Fruit fly (Drosophila melanogaster) Kc167 (cell line): ENCODE data around the gene CG43675.

Experiments used
- Myc ChIP-seq: fragments of >200 bp; optimal IDR thresholded peaks from 2 replicates; lab custom pipeline; 2017; ENCODE audit warnings: missing external identifiers
- Sin3A ChIP-seq: fragments of >200 bp; optimal IDR thresholded peaks from 2 replicates; lab custom pipeline; 2018; ENCODE audit warnings: missing external identifiers
- h ChIP-seq: fragments of >200 bp; optimal IDR thresholded peaks from 3 replicates; lab custom pipeline; 2018; ENCODE audit warnings: missing external identifiers
- insv ChIP-seq: fragments of >200 bp; optimal IDR thresholded peaks from 3 replicates; lab custom pipeline; 2018; ENCODE audit warnings: missing external identifiers
- psq ChIP-seq: fragments of >200 bp; optimal IDR thresholded peaks from 2 replicates; lab custom pipeline; 2017; ENCODE audit warnings: missing external identifiers
- ttk ChIP-seq: sonication (Bioruptor generic); optimal IDR thresholded peaks from 2 replicates; lab custom pipeline; 2017; ENCODE audit warnings: missing external identifiers

dm6 chr3R:9334592-9335518, 20.4 kb upstream of the CG43675 start, which contains the start of the genes Aduk and pasi2:
- TF ChIP-seq Sin3A (no peak), Myc (lab: Kevin White, UChicago) (no peak), psq (lab: Kevin White, UChicago) (no peak), insv (lab: Kevin White, UChicago) (no peak), ttk (lab: Kevin White, UChicago) (no peak), h (no peak)
